Fruit fly (Drosophila melanogaster) whole organism, embryonic: ENCODE measurements around the gene RhoBTB.

Experiments used
- ATbp ChIP-seq: fragments of 200-800 bp; sonication (Bioruptor generic); optimal IDR thresholded peaks from 2 replicates; lab custom pipeline; 2017; ENCODE audit warnings: missing biosample characterization, mild to moderate bottlenecking, missing genetic modification characterization, missing genetic modification reagents
- CG10979 ChIP-seq: fragments of 200-800 bp; sonication (Bioruptor generic); optimal IDR thresholded peaks from 2 replicates; lab custom pipeline; 2018; ENCODE audit warnings: missing biosample characterization, mild to moderate bottlenecking, missing genetic modification characterization, moderate library complexity
- CG11504 ChIP-seq: fragments of 200-800 bp; sonication (Bioruptor generic); optimal IDR thresholded peaks from 3 replicates; lab custom pipeline; 2019; ENCODE audit warnings: missing biosample characterization, mild to moderate bottlenecking, missing genetic modification characterization, moderate library complexity
- CG11723 ChIP-seq: fragments of 200-800 bp; sonication (Bioruptor generic); optimal IDR thresholded peaks from 2 replicates; lab custom pipeline; 2017; ENCODE audit warnings: missing biosample characterization, mild to moderate bottlenecking, missing genetic modification characterization
- CG12104 ChIP-seq: fragments of 200-800 bp; sonication (Bioruptor generic); optimal IDR thresholded peaks from 3 replicates; lab custom pipeline; 2016; ENCODE audit warnings: missing biosample characterization, missing genetic modification characterization
- CG12155 ChIP-seq: fragments of 200-800 bp; sonication (Bioruptor generic); optimal IDR thresholded peaks from 3 replicates; lab custom pipeline; 2016; ENCODE audit warnings: missing biosample characterization, missing genetic modification characterization
- CG12219 ChIP-seq: fragments of 200-800 bp; sonication (Bioruptor generic); optimal IDR thresholded peaks from 3 replicates; lab custom pipeline; 2018; ENCODE audit warnings: missing biosample characterization, mild to moderate bottlenecking, missing genetic modification characterization
- CG13123 ChIP-seq: fragments of 200-800 bp; sonication (Bioruptor generic); optimal IDR thresholded peaks from 2 replicates; lab custom pipeline; 2016; ENCODE audit warnings: missing biosample characterization, missing genetic modification characterization
- CG15514 ChIP-seq: fragments of 200-800 bp; sonication (Bioruptor generic); optimal IDR thresholded peaks from 3 replicates; lab custom pipeline; 2017; ENCODE audit warnings: missing biosample characterization, missing genetic modification characterization, mild to moderate bottlenecking, moderate library complexity, missing genetic modification reagents
- CG1647 ChIP-seq: fragments of 200-800 bp; sonication (Bioruptor generic); optimal IDR thresholded peaks from 3 replicates; lab custom pipeline; 2016; ENCODE audit warnings: missing biosample characterization, missing genetic modification characterization
- CG17385 ChIP-seq: fragments of 200-800 bp; sonication (Bioruptor generic); optimal IDR thresholded peaks from 3 replicates; lab custom pipeline; 2018; ENCODE audit warnings: missing biosample characterization, mild to moderate bottlenecking, missing genetic modification characterization
- CG17829 ChIP-seq: fragments of 200-800 bp; optimal IDR thresholded peaks from 2 replicates; lab custom pipeline; 2019; ENCODE audit warnings: missing biosample characterization, mild to moderate bottlenecking, missing genetic modification characterization, moderate library complexity
- CG18011 ChIP-seq: fragments of 200-800 bp; sonication (Bioruptor generic); optimal IDR thresholded peaks from 2 replicates; lab custom pipeline; 2017; ENCODE audit warnings: missing biosample characterization, missing genetic modification characterization, mild to moderate bottlenecking, moderate library complexity, missing genotype
- CG3726 ChIP-seq: fragments of 200-800 bp; sonication (Bioruptor generic); IDR thresholded peaks from 3 replicates; pipeline ENCODE4, ENCODE4 v1.3.6; 2022; ENCODE audit warnings: missing biosample characterization, missing genetic modification characterization
- CG4707 ChIP-seq: fragments of 200-800 bp; sonication (Bioruptor generic); optimal IDR thresholded peaks from 2 replicates; lab custom pipeline; 2018; ENCODE audit warnings: missing biosample characterization, mild to moderate bottlenecking, missing genetic modification characterization, moderate library complexity
- CG5180 ChIP-seq: fragments of 200-800 bp; sonication (Bioruptor generic); optimal IDR thresholded peaks from 3 replicates; lab custom pipeline; 2017; ENCODE audit warnings: missing biosample characterization, missing genetic modification characterization, mild to moderate bottlenecking, moderate library complexity, missing genetic modification reagents
- CG6683 ChIP-seq: fragments of 200-800 bp; sonication (Bioruptor generic); optimal IDR thresholded peaks from 2 replicates; lab custom pipeline; 2017; ENCODE audit warnings: missing biosample characterization, mild to moderate bottlenecking, missing genetic modification characterization, missing genetic modification reagents
- CG6765 ChIP-seq: fragments of 200-800 bp; sonication (Bioruptor generic); optimal IDR thresholded peaks from 3 replicates; lab custom pipeline; 2017; ENCODE audit warnings: missing biosample characterization, mild to moderate bottlenecking, missing genetic modification characterization
- CG7556 ChIP-seq: fragments of 200-800 bp; sonication (Bioruptor generic); optimal IDR thresholded peaks from 2 replicates; lab custom pipeline; 2017; ENCODE audit warnings: missing biosample characterization, mild to moderate bottlenecking, missing genetic modification characterization
- CG7928 ChIP-seq: fragments of 200-800 bp; sonication (Bioruptor generic); optimal IDR thresholded peaks from 2 replicates; lab custom pipeline; 2017; ENCODE audit warnings: missing biosample characterization, mild to moderate bottlenecking, missing genetic modification characterization
- CG7963 ChIP-seq: fragments of 200-800 bp; sonication (Bioruptor generic); IDR thresholded peaks from 3 replicates; pipeline ENCODE4 v1.3.6; 2022; ENCODE audit warnings: missing biosample characterization, missing genetic modification characterization; ENCODE audit not compliant: partially characterized antibody
- CG8290 ChIP-seq, 3 experiments: fragments of 200-800 bp; sonication (Bioruptor generic); optimal IDR thresholded peaks; 2 replicates each; lab custom pipeline; 2016 to 2019; ENCODE audit warnings: missing biosample characterization in 3 of 3, missing genetic modification characterization in 3 of 3, mild to moderate bottlenecking in 2 of 3, moderate library complexity in 1 of 3
- CrebB ChIP-seq: fragments of 200-800 bp; sonication (Bioruptor generic); optimal IDR thresholded peaks from 3 replicates; lab custom pipeline; 2018; ENCODE audit warnings: missing biosample characterization, mild to moderate bottlenecking, missing genetic modification characterization
- Dad ChIP-seq: fragments of 200-800 bp; sonication (Bioruptor generic); optimal IDR thresholded peaks from 3 replicates; lab custom pipeline; 2016; ENCODE audit warnings: missing biosample characterization, missing genetic modification characterization
- HHEX ChIP-seq: fragments of 200-800 bp; sonication (Bioruptor generic); optimal IDR thresholded peaks from 3 replicates; lab custom pipeline; 2017; ENCODE audit warnings: missing biosample characterization, mild to moderate bottlenecking, missing genetic modification characterization, missing genetic modification reagents
- HLH4C ChIP-seq: fragments of 200-800 bp; sonication (Bioruptor generic); IDR thresholded peaks from 3 replicates; pipeline ENCODE4 v1.3.6; 2022; ENCODE audit warnings: missing biosample characterization, missing genetic modification characterization; ENCODE audit not compliant: partially characterized antibody
- Hey ChIP-seq: fragments of 200-800 bp; sonication (Bioruptor generic); optimal IDR thresholded peaks from 3 replicates; lab custom pipeline; 2018; ENCODE audit warnings: missing biosample characterization, mild to moderate bottlenecking, missing genetic modification characterization
- Hr39 ChIP-seq: fragments of >200 bp; optimal IDR thresholded peaks from 2 replicates; lab custom pipeline; 2017
- MBD-R2 ChIP-seq: fragments of 200-800 bp; sonication (Bioruptor generic); IDR thresholded peaks from 2 replicates; pipeline ENCODE4 v1.3.6; 2022; ENCODE audit warnings: missing biosample characterization, missing genetic modification characterization
- MESR4 ChIP-seq: fragments of 200-800 bp; sonication (Bioruptor generic); optimal IDR thresholded peaks from 2 replicates; lab custom pipeline; 2018; ENCODE audit warnings: missing biosample characterization, mild to moderate bottlenecking, missing genetic modification characterization, moderate library complexity
- NC2α ChIP-seq: fragments of 200-800 bp; sonication (Bioruptor generic); optimal IDR thresholded peaks from 2 replicates; lab custom pipeline; 2016; ENCODE audit warnings: missing biosample characterization, missing genetic modification characterization
- PHDP ChIP-seq: fragments of 200-800 bp; sonication (Bioruptor generic); optimal IDR thresholded peaks from 3 replicates; lab custom pipeline; 2018; ENCODE audit warnings: missing biosample characterization, mild to moderate bottlenecking, missing genetic modification characterization, moderate library complexity
- Side ChIP-seq: fragments of 200-800 bp; sonication (Bioruptor generic); optimal IDR thresholded peaks from 2 replicates; lab custom pipeline; 2016; ENCODE audit warnings: missing biosample characterization, missing genetic modification characterization
- Tbp ChIP-seq: fragments of >200 bp; optimal IDR thresholded peaks from 2 replicates; lab custom pipeline; 2018; ENCODE audit warnings: missing biosample characterization, missing genetic modification characterization
- Vsx1 ChIP-seq: fragments of 200-800 bp; sonication (Bioruptor generic); optimal IDR thresholded peaks from 2 replicates; lab custom pipeline; 2017; ENCODE audit warnings: missing biosample characterization, mild to moderate bottlenecking, missing genetic modification characterization, missing genetic modification reagents
- chinmo ChIP-seq: fragments of 200-800 bp; sonication (Bioruptor generic); IDR thresholded peaks from 4 replicates; pipeline ENCODE4 v1.3.6; 2022; ENCODE audit warnings: missing biosample characterization, missing genetic modification characterization; ENCODE audit not compliant: partially characterized antibody
- dati ChIP-seq: fragments of 200-800 bp; sonication (Bioruptor generic); IDR thresholded peaks from 2 replicates; pipeline ENCODE4 v1.3.6; 2022; ENCODE audit warnings: missing biosample characterization, missing genetic modification characterization
- disco-r ChIP-seq: fragments of 200-800 bp; sonication (Bioruptor generic); optimal IDR thresholded peaks from 2 replicates; lab custom pipeline; 2016; ENCODE audit warnings: missing biosample characterization, missing genetic modification characterization
- gro ChIP-seq: fragments of 200-800 bp; sonication (Bioruptor generic); optimal IDR thresholded peaks from 2 replicates; lab custom pipeline; 2016; ENCODE audit warnings: missing biosample characterization, missing genetic modification characterization
- kni ChIP-seq: fragments of 200-800 bp; sonication (Bioruptor generic); optimal IDR thresholded peaks from 3 replicates; lab custom pipeline; 2017; ENCODE audit warnings: mild to moderate bottlenecking, missing biosample characterization, missing genetic modification reagents, missing genetic modification characterization
- lilli ChIP-seq: fragments of 200-800 bp; sonication (Bioruptor generic); optimal IDR thresholded peaks from 3 replicates; lab custom pipeline; 2016; ENCODE audit warnings: missing biosample characterization, missing genetic modification characterization
- nmo ChIP-seq: fragments of 200-800 bp; sonication (Bioruptor generic); optimal IDR thresholded peaks from 2 replicates; lab custom pipeline; 2018; ENCODE audit warnings: missing biosample characterization, mild to moderate bottlenecking, missing genetic modification characterization, moderate library complexity
- nom ChIP-seq: fragments of 200-800 bp; sonication (Bioruptor generic); optimal IDR thresholded peaks from 2 replicates; lab custom pipeline; 2017; ENCODE audit warnings: missing biosample characterization, missing genetic modification characterization, mild to moderate bottlenecking, moderate library complexity, missing genetic modification reagents
- oc ChIP-seq: fragments of 200-800 bp; sonication (Bioruptor generic); optimal IDR thresholded peaks from 2 replicates; lab custom pipeline; 2018; ENCODE audit warnings: missing biosample characterization, mild to moderate bottlenecking, missing genetic modification characterization, moderate library complexity
- slbo ChIP-seq: fragments of 200-800 bp; sonication (Bioruptor generic); IDR thresholded peaks from 2 replicates; pipeline ENCODE4 v1.3.6; 2022; ENCODE audit warnings: missing biosample characterization, missing genetic modification characterization
- slou ChIP-seq: fragments of 200-800 bp; sonication (Bioruptor generic); optimal IDR thresholded peaks from 3 replicates; lab custom pipeline; 2016; ENCODE audit warnings: missing biosample characterization, missing genetic modification characterization
- unc-4 ChIP-seq: fragments of 200-800 bp; sonication (Bioruptor generic); IDR thresholded peaks from 2 replicates; pipeline ENCODE4 v1.3.6; 2022; ENCODE audit warnings: missing biosample characterization, missing genetic modification characterization; ENCODE audit not compliant: partially characterized antibody

RhoBTB gene

DNA sequence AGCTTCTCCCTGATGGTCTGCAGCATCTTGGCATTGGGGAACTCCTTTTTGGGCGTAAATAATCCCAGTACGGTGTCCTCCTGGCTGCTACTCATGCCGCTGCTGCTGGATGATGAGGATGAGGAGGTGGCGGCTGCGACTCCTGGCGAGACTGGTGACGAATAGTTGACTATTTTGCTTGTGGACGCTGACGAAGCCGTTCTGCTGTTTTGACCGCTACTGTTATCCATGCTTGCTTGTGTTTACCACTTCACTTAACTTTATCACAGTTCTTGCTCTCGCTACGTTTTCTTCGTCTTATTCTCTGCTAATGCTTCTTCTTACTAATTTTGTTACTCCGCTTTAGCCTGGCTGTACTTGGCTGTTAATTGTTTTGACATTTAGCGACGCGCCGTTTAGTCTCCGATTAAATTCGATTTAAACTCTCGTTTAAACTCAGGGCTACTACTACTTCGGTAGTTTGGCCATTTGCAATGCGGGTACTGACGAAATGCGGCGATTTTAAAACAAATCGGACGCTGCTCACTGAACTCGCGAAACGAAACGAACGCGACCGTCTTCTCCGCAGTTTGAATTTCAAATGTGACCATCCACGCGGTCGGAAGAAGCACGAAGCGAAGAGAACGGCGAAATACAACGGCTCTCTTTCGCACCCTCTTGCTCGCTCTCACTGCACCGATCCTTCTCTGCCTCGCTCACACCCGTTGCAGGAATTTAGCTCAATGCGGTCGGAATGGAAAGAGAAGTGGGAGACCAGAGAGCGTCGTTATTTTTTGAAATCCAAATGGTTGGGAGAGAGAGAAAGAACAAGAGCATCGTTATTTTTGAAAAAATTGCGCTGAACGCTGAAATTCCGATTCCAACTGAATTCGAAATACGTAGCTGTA is 25.2 kb downstream of the RhoBTB start, which contains the start of gene trbl (continued):
- TF ChIP-seq PHDP (tag; lab: Kevin White, UChicago), result peak; percentile 27
- TF ChIP-seq CG5180, result no peak
- TF ChIP-seq CG3726, result no peak
- no peak for TF ChIP-seq NC2α (GFP tag; lab: Kevin White, UChicago)
- TF ChIP-seq Vsx1, result peak; percentile 22
- TF ChIP-seq nmo (GFP tag; lab: Kevin White, UChicago), result peak; percentile 82
- TF ChIP-seq CG11723 (GFP tag; lab: Kevin White, UChicago), result peak; percentile 25
- no peak for TF ChIP-seq Dad (GFP tag; lab: Kevin White, UChicago)
- no peak for TF ChIP-seq CG13123 (GFP tag; lab: Kevin White, UChicago)
- peak; percentile 58 for TF ChIP-seq nom (GFP tag; lab: Kevin White, UChicago)
- TF ChIP-seq CG6765 (GFP tag; lab: Kevin White, UChicago), result peak; percentile 43
- TF ChIP-seq gro (GFP tag; lab: Kevin White, UChicago), result no peak
- no peak for TF ChIP-seq CG7928 (GFP tag; lab: Kevin White, UChicago)
- 0 out of 2 replicates have a peak, but pooled peaks have one; percentile 34 for TF ChIP-seq dati (GFP tag; lab: Robert Waterston, UW)
- TF ChIP-seq CG6683, result no peak
- peak; percentile 21 for TF ChIP-seq Side (GFP tag; lab: Kevin White, UChicago)
- TF ChIP-seq CG15514 (GFP tag; lab: Kevin White, UChicago), result peak; percentile 68
- peak; percentile 49 for TF ChIP-seq CrebB
- no peak for TF ChIP-seq slou (GFP tag; lab: Kevin White, UChicago)
- peak; percentile 43 for TF ChIP-seq CG8290 (GFP tag; optimal IDR thresholded peaks at IDR 0.05; lab: Kevin White, UChicago)
- peak; percentile 44 to 64 for TF ChIP-seq CG8290 (tag; optimal IDR thresholded peaks at IDR 0.05; lab: Kevin White, UChicago)
- peak; percentile 24 for TF ChIP-seq CG10979 (tag; lab: Kevin White, UChicago)
- TF ChIP-seq CG12155, result no peak
- TF ChIP-seq MBD-R2 (GFP tag; lab: Robert Waterston, UW), result peak; percentile 23; the same call in 1 of the 2 replicates
- peak; percentile 47 for TF ChIP-seq oc (tag; lab: Kevin White, UChicago)
- TF ChIP-seq Hr39 (lab: Kevin White, UChicago), result no peak
- no peak for TF ChIP-seq CG12104 (GFP tag; lab: Kevin White, UChicago)
- TF ChIP-seq CG17829 (tag; lab: Kevin White, UChicago), result peak; percentile 97
- TF ChIP-seq CG17385, result peak; percentile 91
- TF ChIP-seq disco-r (GFP tag; lab: Kevin White, UChicago), result no peak
- no peak for TF ChIP-seq ATbp (GFP tag; lab: Kevin White, UChicago)
- TF ChIP-seq CG4707 (GFP tag; lab: Kevin White, UChicago), result peak; percentile 26
- peak; percentile 80; the same call in 2 of the 3 replicates for TF ChIP-seq CG7963 (GFP tag; lab: Robert Waterston, UW)
- peak; percentile 37 for TF ChIP-seq MESR4
- TF ChIP-seq chinmo (GFP tag; lab: Robert Waterston, UW), result peak; percentile 98
- TF ChIP-seq CG11504 (tag; lab: Kevin White, UChicago), result peak; percentile 12
- TF ChIP-seq CG12219 (GFP tag; lab: Kevin White, UChicago), result peak; percentile 18
- TF ChIP-seq CG7556 (GFP tag; lab: Kevin White, UChicago), result peak; percentile 8
- TF ChIP-seq kni (GFP tag; lab: Kevin White, UChicago), result peak; percentile 81
- no peak for TF ChIP-seq Tbp
- no peak for TF ChIP-seq CG1647 (GFP tag; lab: Kevin White, UChicago)
- no peak for TF ChIP-seq HHEX (GFP tag; lab: Kevin White, UChicago)
- TF ChIP-seq slbo (GFP tag; lab: Robert Waterston, UW), result no peak
- no peak for TF ChIP-seq Hey (tag; lab: Kevin White, UChicago)
- peak; percentile 20 for TF ChIP-seq CG18011 (GFP tag; lab: Kevin White, UChicago)
- TF ChIP-seq HLH4C (GFP tag; lab: Robert Waterston, UW), result peak; percentile 73
- peak; percentile 8 for TF ChIP-seq lilli (GFP tag; lab: Kevin White, UChicago)
- TF ChIP-seq unc-4 (GFP tag; lab: Robert Waterston, UW), result peak; percentile 58
